Worm (Caenorhabditis elegans) whole organism, L4/young adult: ENCODE results near the gene nhr-98.

ENCODE experiments used
- W03F9.2 ChIP-seq: fragments of 150-350 bp; optimal IDR thresholded peaks from 2 replicates; lab custom pipeline; 2014; ENCODE audit warnings: missing biosample characterization, missing genetic modification characterization
- dao-5 ChIP-seq: sonication (generic microtip); optimal IDR thresholded peaks from 2 replicates; lab custom pipeline; 2016; ENCODE audit warnings: missing genotype, missing genetic modification characterization, moderate library complexity, missing compliant biosample characterization
- him-1 ChIP-seq: sonication (generic microtip); optimal IDR thresholded peaks from 2 replicates; lab custom pipeline; 2016; ENCODE audit warnings: missing genotype, missing genetic modification reagents, missing genetic modification characterization, missing compliant biosample characterization

The nhr-98 gene

DNA sequence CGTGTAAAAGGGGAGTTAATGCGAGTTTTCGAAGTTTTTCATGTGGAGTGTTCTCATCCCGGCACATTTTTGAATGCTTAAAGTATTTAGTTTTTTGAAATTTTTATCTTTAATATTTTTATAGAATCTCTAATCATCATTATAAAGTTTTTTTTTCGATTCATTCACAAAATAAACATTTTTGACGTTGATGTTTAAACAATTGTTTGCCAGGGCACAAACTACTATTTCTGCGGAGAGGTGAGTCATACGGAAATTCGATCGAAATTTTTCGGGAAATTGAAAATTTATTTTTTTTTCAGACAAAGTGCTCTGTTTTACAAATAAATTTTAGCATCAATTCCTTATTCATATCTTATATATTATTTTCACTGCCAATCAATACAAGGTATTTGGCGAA, at the start of gene nhr-98:
Gene nhr-98, plus strand, starts transcription at position 301 of the 400 bp plus-strand sequence.
- TF ChIP-seq him-1 (tag; lab: Kevin White, UChicago), result no peak
- no peak for TF ChIP-seq dao-5 (tag; lab: Kevin White, UChicago)
- no peak for TF ChIP-seq W03F9.2 (tag; lab: Kevin White, UChicago)

- no peak for TF ChIP-seq him-1 (tag; lab: Kevin White, UChicago)
- TF ChIP-seq dao-5 (tag; lab: Kevin White, UChicago), result no peak
- TF ChIP-seq W03F9.2 (tag; lab: Kevin White, UChicago), result no peak
These were observed 49.4 kb upstream of the nhr-98 start, which contains the start of gene nhr-252 for ce11 chrV:404210-404669. Gene nhr-252, plus strand, starts transcription at chrV:404619.

DNA sequence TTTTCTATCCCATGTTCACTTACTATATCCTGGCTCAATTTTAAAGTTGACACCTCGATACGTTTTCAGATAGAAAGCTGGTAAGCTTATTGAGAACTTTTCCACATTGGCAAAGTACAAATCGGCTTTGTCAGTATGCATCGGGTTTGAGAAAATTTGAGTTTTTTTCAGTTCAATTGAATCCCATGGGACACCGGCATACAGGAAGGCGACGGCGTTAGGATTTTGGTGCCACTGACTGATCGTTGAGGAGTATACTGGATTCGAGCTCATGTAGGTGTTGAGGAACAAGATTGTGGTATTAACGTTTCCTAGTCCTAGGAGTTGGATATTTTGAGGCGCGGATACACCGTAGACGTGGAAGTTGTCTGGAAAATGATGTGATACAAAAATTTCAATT, 40.8 kb upstream of the nhr-98 start:
- TF ChIP-seq W03F9.2 (tag; lab: Kevin White, UChicago) (no peak), him-1 (tag; lab: Kevin White, UChicago) (no peak), dao-5 (tag; lab: Kevin White, UChicago) (no peak)

DNA sequence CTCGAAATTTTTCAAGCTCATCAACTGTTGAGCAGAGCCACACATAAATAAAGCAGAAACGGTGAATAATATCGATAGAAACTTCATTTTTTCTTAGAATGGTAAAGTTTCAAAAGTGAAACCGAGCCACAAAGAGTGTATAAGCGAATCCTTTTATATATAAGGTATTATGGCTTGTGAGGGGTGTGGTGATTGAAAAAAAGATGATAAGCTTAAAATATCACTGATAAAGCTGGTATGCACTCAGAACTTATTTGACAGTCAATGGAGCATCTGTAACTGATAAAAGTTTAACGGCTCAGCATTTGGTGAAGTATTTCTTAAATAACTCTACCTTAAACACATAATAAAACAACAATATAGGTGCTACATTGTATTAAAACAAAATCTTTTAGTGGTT, 39.0 kb upstream of the nhr-98 start, which contains the start of gene dod-19:
Gene dod-19, minus strand, starts transcription at position 130 of the 400 bp plus-strand sequence.
- TF ChIP-seq him-1 (tag; lab: Kevin White, UChicago) (no peak), W03F9.2 (tag; lab: Kevin White, UChicago) (no peak)

DNA sequence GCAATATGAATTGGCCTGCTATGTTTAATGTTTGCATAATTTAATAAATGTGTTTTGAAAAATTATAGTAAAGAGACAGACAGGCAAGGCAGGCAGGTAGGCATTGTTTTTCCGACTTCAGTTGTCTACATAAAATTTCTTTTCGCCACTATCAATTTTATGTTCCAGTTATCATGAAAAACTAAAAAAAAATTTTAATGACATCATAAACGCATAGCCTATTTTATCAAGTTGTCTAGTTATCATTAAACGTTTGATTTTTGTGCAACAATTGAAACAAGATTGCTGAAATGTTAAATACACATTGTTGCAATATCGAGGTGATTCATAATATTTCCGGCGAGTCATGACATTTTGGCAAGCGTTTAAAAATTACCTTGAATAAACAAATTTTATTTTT, 38.6 kb upstream of the nhr-98 start:
- TF ChIP-seq W03F9.2 (tag; lab: Kevin White, UChicago) (no peak), dao-5 (tag; lab: Kevin White, UChicago) (no peak), him-1 (tag; lab: Kevin White, UChicago) (no peak)

- TF ChIP-seq W03F9.2 (tag; lab: Kevin White, UChicago) (no peak), him-1 (tag; lab: Kevin White, UChicago) (no peak), dao-5 (tag; lab: Kevin White, UChicago) (no peak)
These were observed 35.9 kb upstream of the nhr-98 start, which contains the start of gene irg-8 for ce11 chrV:417656-418353. Gene irg-8, minus strand, starts transcription at chrV:417706.

DNA sequence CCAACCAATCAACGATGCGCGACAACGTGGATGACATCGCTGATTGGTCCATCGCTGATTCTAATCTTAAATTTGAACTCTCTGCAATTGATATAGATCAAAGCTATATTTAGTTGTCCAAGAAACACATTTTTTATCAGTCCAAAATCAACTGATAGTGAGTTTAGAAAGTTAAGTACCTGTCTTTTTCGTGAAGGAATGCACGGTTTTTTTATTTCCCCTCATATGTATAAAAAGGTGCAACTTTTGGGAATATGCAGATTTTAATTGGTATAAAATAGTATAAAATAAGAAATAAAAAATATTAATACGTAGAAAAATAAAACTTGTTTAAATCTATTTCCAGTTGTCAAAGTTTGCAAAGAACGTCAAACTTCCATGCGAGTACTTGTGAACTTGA, 35.2 kb upstream of the nhr-98 start, which contains the start of gene Y39D8A.1:
Gene Y39D8A.1, plus strand, starts transcription at position 301 of the 400 bp plus-strand sequence.
- no peak for TF ChIP-seq dao-5 (tag; lab: Kevin White, UChicago)
- TF ChIP-seq W03F9.2 (tag; lab: Kevin White, UChicago), result no peak
- no peak for TF ChIP-seq him-1 (tag; lab: Kevin White, UChicago)

ce11 chrV:422133-422532, 31.5 kb upstream of the nhr-98 start, which contains the start of gene dod-20:
Gene dod-20, plus strand, starts transcription at chrV:422433.
- no peak for TF ChIP-seq dao-5 (tag; lab: Kevin White, UChicago)
- TF ChIP-seq him-1 (tag; lab: Kevin White, UChicago), result no peak
- no peak for TF ChIP-seq W03F9.2 (tag; lab: Kevin White, UChicago)

ce11 chrV:424140-424539, 29.5 kb upstream of the nhr-98 start, which contains the start of gene B0554.5:
Gene B0554.5, plus strand, starts transcription at chrV:424440.
- TF ChIP-seq him-1 (tag; lab: Kevin White, UChicago), result no peak
- no peak for TF ChIP-seq W03F9.2 (tag; lab: Kevin White, UChicago)
- no peak for TF ChIP-seq dao-5 (tag; lab: Kevin White, UChicago)

ce11 chrV:428844-429243, 24.8 kb upstream of the nhr-98 start, which contains the start of gene B0554.4:
Gene B0554.4, plus strand, starts transcription at chrV:429144.
- TF ChIP-seq him-1 (tag; lab: Kevin White, UChicago), result no peak
- no peak for TF ChIP-seq dao-5 (tag; lab: Kevin White, UChicago)
- TF ChIP-seq W03F9.2 (tag; lab: Kevin White, UChicago), result no peak

ce11 chrV:432991-433390, 20.7 kb upstream of the nhr-98 start:
- TF ChIP-seq W03F9.2 (tag; lab: Kevin White, UChicago) (no peak), him-1 (tag; lab: Kevin White, UChicago) (no peak), dao-5 (tag; lab: Kevin White, UChicago) (no peak)

DNA sequence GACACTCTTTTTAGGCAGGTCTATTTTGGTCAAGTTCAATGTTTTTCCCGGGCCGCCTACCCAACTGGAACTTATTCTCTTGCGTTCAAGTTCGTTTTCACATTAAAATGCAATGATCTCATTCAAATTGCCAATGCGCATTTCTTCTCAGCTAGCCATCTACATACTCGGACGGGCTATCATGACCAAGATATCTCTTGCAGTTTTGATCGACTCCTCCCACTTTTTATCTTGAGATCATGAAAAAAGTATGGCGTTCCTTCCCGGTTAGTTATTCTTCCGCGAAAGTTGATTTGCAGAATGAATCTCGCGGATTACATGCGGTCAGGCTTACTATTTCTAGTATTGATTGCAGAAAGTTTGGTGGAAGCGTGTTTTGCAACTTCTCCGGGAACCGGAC, 19.8 kb upstream of the nhr-98 start, which contains the start of gene B0554.2:
Gene B0554.2, plus strand, starts transcription at position 301 of the 400 bp plus-strand sequence.
- TF ChIP-seq him-1 (tag; lab: Kevin White, UChicago), result no peak
- TF ChIP-seq dao-5 (tag; lab: Kevin White, UChicago), result no peak
- no peak for TF ChIP-seq W03F9.2 (tag; lab: Kevin White, UChicago)

DNA sequence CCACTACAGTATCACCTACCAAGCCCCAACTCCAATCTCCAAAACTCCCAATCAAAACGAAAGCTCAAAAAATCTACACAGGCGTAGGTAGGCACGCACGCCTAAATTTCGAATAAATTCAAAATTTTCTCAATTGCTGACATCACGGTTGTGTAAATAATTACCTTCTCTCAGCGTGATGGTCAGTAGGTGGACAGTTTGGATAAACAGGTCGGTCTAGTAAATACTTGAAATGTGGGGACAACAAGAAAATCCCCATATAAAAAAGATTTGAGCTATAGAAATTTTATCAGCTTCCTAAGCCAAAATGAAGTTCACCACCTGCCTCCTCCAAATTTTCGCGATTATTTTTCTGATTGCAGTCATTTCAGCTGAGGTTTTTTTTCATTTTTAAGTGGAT, 15.6 kb upstream of the nhr-98 start, which contains the start of gene B0554.1:
Gene B0554.1, plus strand, starts transcription at position 301 of the 400 bp plus-strand sequence.
- TF ChIP-seq dao-5 (tag; lab: Kevin White, UChicago) (no peak), him-1 (tag; lab: Kevin White, UChicago) (no peak), W03F9.2 (tag; lab: Kevin White, UChicago) (no peak)
